Fruit fly (Drosophila melanogaster) whole organism, embryonic: ENCODE measurements around the gene Catsup.

Experiments used
- BtbVII ChIP-seq: fragments of 200-800 bp; sonication (Bioruptor generic); optimal IDR thresholded peaks from 3 replicates; lab custom pipeline; 2017; ENCODE audit warnings: missing biosample characterization, mild to moderate bottlenecking, missing genetic modification characterization
- CG10431 ChIP-seq: fragments of 200-800 bp; sonication (Bioruptor generic); optimal IDR thresholded peaks from 3 replicates; lab custom pipeline; 2018; ENCODE audit warnings: missing biosample characterization, mild to moderate bottlenecking, missing genetic modification characterization
- CG10654 ChIP-seq: fragments of 200-800 bp; sonication (Bioruptor generic); optimal IDR thresholded peaks from 2 replicates; lab custom pipeline; 2016; ENCODE audit warnings: missing biosample characterization, missing genetic modification characterization
- CG1233 ChIP-seq: fragments of 200-800 bp; sonication (Bioruptor generic); optimal IDR thresholded peaks from 4 replicates; lab custom pipeline; 2018; ENCODE audit warnings: missing biosample characterization, mild to moderate bottlenecking, missing genetic modification characterization
- CG14710 ChIP-seq: fragments of 200-800 bp; sonication (Bioruptor generic); optimal IDR thresholded peaks from 3 replicates; lab custom pipeline; 2019; ENCODE audit warnings: missing biosample characterization, mild to moderate bottlenecking, missing genetic modification characterization, moderate library complexity
- CG1602 ChIP-seq: fragments of 200-800 bp; sonication (Bioruptor generic); optimal IDR thresholded peaks from 3 replicates; lab custom pipeline; 2016; ENCODE audit warnings: missing biosample characterization, missing genetic modification characterization
- CG30020 ChIP-seq: fragments of 200-800 bp; optimal IDR thresholded peaks from 2 replicates; lab custom pipeline; 2019; ENCODE audit warnings: missing biosample characterization, mild to moderate bottlenecking, missing genetic modification characterization, moderate library complexity
- CG3065 ChIP-seq: fragments of 200-800 bp; sonication (Bioruptor generic); optimal IDR thresholded peaks from 2 replicates; lab custom pipeline; 2016; ENCODE audit warnings: missing biosample characterization, missing genetic modification characterization
- CG34422 ChIP-seq: fragments of 200-800 bp; sonication (Bioruptor generic); IDR thresholded peaks from 3 replicates; pipeline ENCODE4 v1.3.6; 2022; ENCODE audit warnings: missing biosample characterization, missing genetic modification characterization
- CG3847 ChIP-seq: fragments of 200-800 bp; sonication (Bioruptor generic); IDR thresholded peaks from 2 replicates; pipeline ENCODE4 v1.3.6; 2022; ENCODE audit warnings: missing biosample characterization, missing genetic modification characterization
- CG4424 ChIP-seq: fragments of 200-800 bp; sonication (Bioruptor generic); optimal IDR thresholded peaks from 3 replicates; lab custom pipeline; 2016; ENCODE audit warnings: missing biosample characterization, missing genetic modification characterization
- CG4820 ChIP-seq: fragments of 200-800 bp; sonication (Bioruptor generic); optimal IDR thresholded peaks from 3 replicates; lab custom pipeline; 2016; ENCODE audit warnings: missing biosample characterization, missing genetic modification characterization
- CG4854 ChIP-seq: fragments of 200-800 bp; sonication (Bioruptor generic); optimal IDR thresholded peaks from 2 replicates; lab custom pipeline; 2016; ENCODE audit warnings: missing biosample characterization, missing genetic modification characterization, inconsistent platforms
- CG6654 ChIP-seq: fragments of 200-800 bp; sonication (Bioruptor generic); optimal IDR thresholded peaks from 2 replicates; lab custom pipeline; 2017; ENCODE audit warnings: missing biosample characterization, mild to moderate bottlenecking, missing genetic modification characterization
- Chrac-16 ChIP-seq: fragments of 200-800 bp; sonication (Bioruptor generic); optimal IDR thresholded peaks from 3 replicates; lab custom pipeline; 2016; ENCODE audit warnings: missing biosample characterization, missing genetic modification characterization
- Drgx ChIP-seq: fragments of 200-800 bp; sonication (Bioruptor generic); IDR thresholded peaks from 2 replicates; pipeline ENCODE4 v1.3.6; 2022; ENCODE audit warnings: missing biosample characterization, missing genetic modification characterization
- E2f1 ChIP-seq: fragments of 200-800 bp; sonication (Bioruptor generic); IDR thresholded peaks from 2 replicates; pipeline ENCODE4 v1.3.6; 2022; ENCODE audit warnings: missing biosample characterization, missing genetic modification characterization
- E2f2 ChIP-seq: fragments of 200-800 bp; sonication (Bioruptor generic); IDR thresholded peaks from 2 replicates; pipeline ENCODE4 v1.3.6; 2022; ENCODE audit warnings: missing biosample characterization, missing genetic modification characterization
- Fer3 ChIP-seq: fragments of 200-800 bp; sonication (Bioruptor generic); optimal IDR thresholded peaks from 2 replicates; lab custom pipeline; 2018; ENCODE audit warnings: missing biosample characterization, mild to moderate bottlenecking, missing genetic modification characterization, moderate library complexity
- HHEX ChIP-seq: fragments of 200-800 bp; sonication (Bioruptor generic); optimal IDR thresholded peaks from 3 replicates; lab custom pipeline; 2017; ENCODE audit warnings: missing biosample characterization, mild to moderate bottlenecking, missing genetic modification characterization, missing genetic modification reagents
- HLH4C ChIP-seq: fragments of 200-800 bp; sonication (Bioruptor generic); IDR thresholded peaks from 3 replicates; pipeline ENCODE4 v1.3.6; 2022; ENCODE audit warnings: missing biosample characterization, missing genetic modification characterization; ENCODE audit not compliant: partially characterized antibody
- Hey ChIP-seq: fragments of 200-800 bp; sonication (Bioruptor generic); optimal IDR thresholded peaks from 3 replicates; lab custom pipeline; 2018; ENCODE audit warnings: missing biosample characterization, mild to moderate bottlenecking, missing genetic modification characterization
- HmgD ChIP-seq: fragments of 200-800 bp; sonication (Bioruptor generic); optimal IDR thresholded peaks from 3 replicates; lab custom pipeline; 2016; ENCODE audit warnings: missing biosample characterization, missing genetic modification characterization
- Hr51 ChIP-seq, 2 experiments: fragments of 200-800 bp; sonication (Bioruptor generic); optimal IDR thresholded peaks; 2 replicates in 1 of 2; 3 replicates in 1 of 2; lab custom pipeline; 2016 to 2018; ENCODE audit warnings: missing biosample characterization in 2 of 2, missing genetic modification characterization in 2 of 2, mild to moderate bottlenecking in 1 of 2, moderate library complexity in 1 of 2
- Hr78 ChIP-seq, 2 experiments: fragments of 200-800 bp in 1 of 2; fragments of >200 bp in 1 of 2; sonication (Bioruptor generic) in 1 of 2; optimal IDR thresholded peaks; 2 replicates each; lab custom pipeline; 2017 to 2019; ENCODE audit warnings: missing biosample characterization in 2 of 2, missing genetic modification characterization in 2 of 2, mild to moderate bottlenecking in 1 of 2, moderate library complexity in 1 of 2
- MESR4 ChIP-seq: fragments of 200-800 bp; sonication (Bioruptor generic); optimal IDR thresholded peaks from 2 replicates; lab custom pipeline; 2018; ENCODE audit warnings: missing biosample characterization, mild to moderate bottlenecking, missing genetic modification characterization, moderate library complexity
- Nf-YC ChIP-seq: fragments of 200-800 bp; optimal IDR thresholded peaks from 3 replicates; lab custom pipeline; 2019; ENCODE audit warnings: missing biosample characterization, mild to moderate bottlenecking, missing genetic modification characterization, moderate library complexity
- Stat92E ChIP-seq, 3 experiments: fragments of >200 bp in 2 of 3; fragments of 200-800 bp in 1 of 3; sonication (Bioruptor generic) in 1 of 3; optimal IDR thresholded peaks; 2 replicates each; lab custom pipeline; 2017 to 2019; ENCODE audit warnings: missing biosample characterization in 3 of 3, missing genetic modification characterization in 3 of 3, mild to moderate bottlenecking in 1 of 3, moderate library complexity in 1 of 3
- Taf1 ChIP-seq: fragments of 200-800 bp; sonication (Bioruptor generic); IDR thresholded peaks from 2 replicates; pipeline ENCODE4 v1.3.6; 2022; ENCODE audit warnings: missing biosample characterization, missing genetic modification characterization
- Xrp1 ChIP-seq: fragments of 200-800 bp; sonication (Bioruptor generic); IDR thresholded peaks from 2 replicates; pipeline ENCODE4 v1.3.6; 2022; ENCODE audit warnings: missing biosample characterization, missing genetic modification characterization
- ash1 ChIP-seq: fragments of 200-800 bp; sonication (Bioruptor generic); optimal IDR thresholded peaks from 2 replicates; lab custom pipeline; 2018; ENCODE audit warnings: missing biosample characterization, mild to moderate bottlenecking, missing genetic modification characterization
- caup ChIP-seq: fragments of 200-800 bp; sonication (Bioruptor generic); optimal IDR thresholded peaks from 3 replicates; lab custom pipeline; 2017; ENCODE audit warnings: missing biosample characterization, mild to moderate bottlenecking, missing genetic modification characterization, moderate library complexity; ENCODE audit not compliant: severe bottlenecking
- disco-r ChIP-seq: fragments of 200-800 bp; sonication (Bioruptor generic); optimal IDR thresholded peaks from 2 replicates; lab custom pipeline; 2016; ENCODE audit warnings: missing biosample characterization, missing genetic modification characterization
- dmrt11E ChIP-seq: fragments of 200-800 bp; sonication (Bioruptor generic); optimal IDR thresholded peaks from 3 replicates; lab custom pipeline; 2018; ENCODE audit warnings: missing biosample characterization, mild to moderate bottlenecking, missing genetic modification characterization, moderate library complexity
- dysf ChIP-seq: fragments of 200-800 bp; sonication (Bioruptor generic); IDR thresholded peaks from 3 replicates; pipeline ENCODE4 v1.3.6; 2022; ENCODE audit warnings: missing biosample characterization, missing genetic modification characterization
- esg ChIP-seq: fragments of 200-800 bp; sonication (Bioruptor generic); conservative IDR thresholded peaks from 2 replicates; pipeline ENCODE4 v1.3.6; 2022; ENCODE audit warnings: missing biosample characterization, missing genetic modification characterization
- fd96Cb ChIP-seq: fragments of 200-800 bp; sonication (Bioruptor generic); optimal IDR thresholded peaks from 2 replicates; lab custom pipeline; 2018; ENCODE audit warnings: missing biosample characterization, mild to moderate bottlenecking, missing genetic modification characterization, moderate library complexity
- gsb ChIP-seq: fragments of 200-800 bp; sonication (Bioruptor generic); IDR thresholded peaks from 2 replicates; pipeline ENCODE4 v1.3.6; 2022; ENCODE audit warnings: missing biosample characterization, missing genetic modification characterization
- insv ChIP-seq, 2 experiments: fragments of 200-800 bp; sonication (Bioruptor generic); optimal IDR thresholded peaks; 3 replicates each; lab custom pipeline; 2016 to 2018; ENCODE audit warnings: missing biosample characterization in 2 of 2, missing genetic modification characterization in 2 of 2
- jigr1 ChIP-seq: fragments of 200-800 bp; sonication (Bioruptor generic); IDR thresholded peaks from 3 replicates; pipeline ENCODE4 v1.3.6; 2022; ENCODE audit warnings: missing biosample characterization, missing genetic modification characterization
- jumu ChIP-seq: fragments of 200-800 bp; sonication (Bioruptor generic); optimal IDR thresholded peaks from 3 replicates; lab custom pipeline; 2016; ENCODE audit warnings: missing biosample characterization, missing genetic modification characterization
- kah ChIP-seq: fragments of 200-800 bp; sonication (Bioruptor generic); optimal IDR thresholded peaks from 2 replicates; lab custom pipeline; 2018; ENCODE audit warnings: missing biosample characterization, mild to moderate bottlenecking, missing genetic modification characterization
- lilli ChIP-seq: fragments of 200-800 bp; sonication (Bioruptor generic); optimal IDR thresholded peaks from 3 replicates; lab custom pipeline; 2016; ENCODE audit warnings: missing biosample characterization, missing genetic modification characterization
- pb ChIP-seq: fragments of 200-800 bp; sonication (Bioruptor generic); optimal IDR thresholded peaks from 3 replicates; lab custom pipeline; 2016; ENCODE audit warnings: missing biosample characterization, missing genetic modification characterization
- phol ChIP-seq: fragments of 200-800 bp; sonication (Bioruptor generic); optimal IDR thresholded peaks from 3 replicates; lab custom pipeline; 2018; ENCODE audit warnings: missing biosample characterization, mild to moderate bottlenecking, missing genetic modification characterization, moderate library complexity
- run ChIP-seq: fragments of 200-800 bp; sonication (Bioruptor generic); optimal IDR thresholded peaks from 3 replicates; lab custom pipeline; 2018; ENCODE audit warnings: missing biosample characterization, mild to moderate bottlenecking, missing genetic modification characterization
- shn ChIP-seq: fragments of 200-800 bp; sonication (Bioruptor generic); optimal IDR thresholded peaks from 3 replicates; lab custom pipeline; 2016; ENCODE audit warnings: missing biosample characterization, missing genetic modification characterization
- slou ChIP-seq: fragments of 200-800 bp; sonication (Bioruptor generic); optimal IDR thresholded peaks from 3 replicates; lab custom pipeline; 2016; ENCODE audit warnings: missing biosample characterization, missing genetic modification characterization
- tin ChIP-seq: fragments of 200-800 bp; sonication (Bioruptor generic); optimal IDR thresholded peaks from 3 replicates; lab custom pipeline; 2016; ENCODE audit warnings: missing biosample characterization, missing genetic modification characterization
- toy ChIP-seq: fragments of 200-800 bp; sonication (Bioruptor generic); IDR thresholded peaks from 2 replicates; pipeline ENCODE4 v1.3.6; 2022; ENCODE audit warnings: missing biosample characterization, missing genetic modification characterization
- usp ChIP-seq: fragments of >200 bp; optimal IDR thresholded peaks from 2 replicates; lab custom pipeline; 2017; ENCODE audit warnings: missing biosample characterization, missing genetic modification characterization

Gene Catsup

dm6 chr2L:19036105-19036714, 5.5 kb upstream of the Catsup start (continued):
- TF ChIP-seq CG10431 (GFP tag; lab: Kevin White, UChicago): no peak
- TF ChIP-seq HHEX (GFP tag; lab: Kevin White, UChicago): no peak
- TF ChIP-seq Xrp1: no peak
- TF ChIP-seq Hey (tag; lab: Kevin White, UChicago): no peak
- TF ChIP-seq gsb (GFP tag; lab: Robert Waterston, UW): no peak
- TF ChIP-seq Drgx (GFP tag; lab: Robert Waterston, UW): peak; percentile 6; the same call in 1 of the 2 replicates
- no peak for TF ChIP-seq run (tag; lab: Kevin White, UChicago)
- TF ChIP-seq CG4820 (GFP tag; lab: Kevin White, UChicago): no peak
- no peak for TF ChIP-seq CG1602 (GFP tag; lab: Kevin White, UChicago)
- TF ChIP-seq tin (GFP tag; lab: Kevin White, UChicago): no peak
- no peak for TF ChIP-seq slou (GFP tag; lab: Kevin White, UChicago)
- TF ChIP-seq dysf (GFP tag; lab: Robert Waterston, UW): no peak
- no peak for TF ChIP-seq CG30020 (tag; lab: Kevin White, UChicago)
- TF ChIP-seq caup (GFP tag; lab: Kevin White, UChicago): no peak
- TF ChIP-seq CG4424 (GFP tag; lab: Kevin White, UChicago): no peak
- no peak for TF ChIP-seq Fer3 (tag; lab: Kevin White, UChicago)
- TF ChIP-seq Taf1 (GFP tag; lab: Robert Waterston, UW): no peak; the same call in 1 of the 2 replicates
- TF ChIP-seq fd96Cb (tag; lab: Kevin White, UChicago): peak; percentile 12
- TF ChIP-seq jumu (GFP tag; lab: Kevin White, UChicago): no peak
- no peak for TF ChIP-seq insv (GFP tag; optimal IDR thresholded peaks at IDR 0.05; lab: Kevin White, UChicago)
- TF ChIP-seq CG10654 (GFP tag; lab: Kevin White, UChicago): no peak
- no peak for TF ChIP-seq CG34422 (GFP tag; lab: Robert Waterston, UW)
- TF ChIP-seq MESR4 (GFP tag; lab: Kevin White, UChicago): no peak
- no peak for TF ChIP-seq dmrt11E (tag; lab: Kevin White, UChicago)
- TF ChIP-seq HLH4C (GFP tag; lab: Robert Waterston, UW): no peak
- TF ChIP-seq Nf-YC: no peak
- no peak for TF ChIP-seq Chrac-16 (GFP tag; lab: Kevin White, UChicago)
- peak; percentile 1 for TF ChIP-seq CG1233 (GFP tag; lab: Kevin White, UChicago)
- peak in 1 of 2 experiments; percentile 22 for TF ChIP-seq Hr51 (GFP tag; optimal IDR thresholded peaks at IDR 0.05; lab: Kevin White, UChicago)
- TF ChIP-seq lilli (GFP tag; lab: Kevin White, UChicago): peak; percentile 26
- TF ChIP-seq phol: no peak
- TF ChIP-seq toy (GFP tag; lab: Robert Waterston, UW): no peak
- TF ChIP-seq ash1: no peak
- TF ChIP-seq CG6654 (GFP tag; lab: Kevin White, UChicago): no peak
- no peak for TF ChIP-seq CG4854 (GFP tag; lab: Kevin White, UChicago)
- TF ChIP-seq BtbVII (GFP tag; lab: Kevin White, UChicago): no peak
- TF ChIP-seq shn (GFP tag; lab: Kevin White, UChicago): no peak
- no peak for TF ChIP-seq jigr1 (GFP tag; lab: Robert Waterston, UW)
- no peak for TF ChIP-seq usp (GFP tag; lab: Kevin White, UChicago)
- no peak for TF ChIP-seq CG3065 (GFP tag; lab: Kevin White, UChicago)
- no peak for TF ChIP-seq CG14710 (tag; lab: Kevin White, UChicago)
- no peak for TF ChIP-seq E2f1 (GFP tag; lab: Robert Waterston, UW)
- TF ChIP-seq disco-r (GFP tag; lab: Kevin White, UChicago): no peak
- TF ChIP-seq pb (GFP tag; lab: Kevin White, UChicago): no peak
- no peak for TF ChIP-seq Stat92E (GFP tag; optimal IDR thresholded peaks at IDR 0.05; lab: Kevin White, UChicago)
- TF ChIP-seq kah: no peak
- TF ChIP-seq HmgD (GFP tag; lab: Kevin White, UChicago): no peak
- TF ChIP-seq CG3847: no peak
- TF ChIP-seq E2f2: no peak
- no peak for TF ChIP-seq Hr78 (GFP tag; optimal IDR thresholded peaks at IDR 0.05; lab: Kevin White, UChicago)
- TF ChIP-seq esg: no peak
